Fruit fly (Drosophila melanogaster): ENCODE data around the gene lost.
A peak's percentile ranks its signal among the peaks of the same experiment; 100 is the strongest.

The lost gene

dm6 chr3R:4453213-4453956 is 50.5 kb downstream of the lost start (continued):
- TF ChIP-seq CG11247 (GFP tag; IDR thresholded peaks at IDR 0.05) (no peak), wek (GFP tag; optimal IDR thresholded peaks at IDR 0.05) (peak; percentile 44), CG14441 (GFP tag; IDR thresholded peaks at IDR 0.05) (no peak), HmgZ (tag; optimal IDR thresholded peaks at IDR 0.05) (peak; percentile 41), CG10267 (tag; optimal IDR thresholded peaks at IDR 0.05) (no peak), so (GFP tag; IDR thresholded peaks at IDR 0.05) (peak; percentile 72; the same call in 2 of the 3 replicates), Aef1 (GFP tag; IDR thresholded peaks at IDR 0.05) (no peak), Lhr (GFP tag; optimal IDR thresholded peaks at IDR 0.05) (peak; percentile 34), cas (GFP tag; IDR thresholded peaks at IDR 0.05) (0 out of 2 replicates have a peak, but pooled peaks have one; percentile 28), vnd (GFP tag; IDR thresholded peaks at IDR 0.05; ENCODE audit: partially characterized antibody) (no peak), onecut (GFP tag; IDR thresholded peaks at IDR 0.05) (peak; percentile 34), fd96Cb (tag; optimal IDR thresholded peaks at IDR 0.05) (no peak), Dbx (GFP tag; IDR thresholded peaks at IDR 0.05) (peak; percentile 59; the same call in 2 of the 3 replicates), CG2120 (GFP tag; optimal IDR thresholded peaks at IDR 0.05) (peak; percentile 7), CG7556 (GFP tag; optimal IDR thresholded peaks at IDR 0.05) (no peak), CG17612 (GFP tag; IDR thresholded peaks at IDR 0.05) (no peak), CG42726 (GFP tag; IDR thresholded peaks at IDR 0.05; ENCODE audit: partially characterized antibody) (peak; percentile 59; the same call in 1 of the 2 replicates), ab (GFP tag; optimal IDR thresholded peaks at IDR 0.05) (no peak), CG5180 (GFP tag; optimal IDR thresholded peaks at IDR 0.05) (peak; percentile 96), Atf6 (GFP tag; IDR thresholded peaks at IDR 0.05) (peak; percentile 27; the same call in 1 of the 2 replicates), psq (GFP tag; optimal IDR thresholded peaks at IDR 0.05) (no peak), CG15514 (GFP tag; optimal IDR thresholded peaks at IDR 0.05) (peak; percentile 34), chinmo (GFP tag; IDR thresholded peaks at IDR 0.05; ENCODE audit: partially characterized antibody) (0 out of 4 replicates have a peak, but pooled peaks have one; percentile 79), HHEX (GFP tag; optimal IDR thresholded peaks at IDR 0.05) (no peak), mam (GFP tag; optimal IDR thresholded peaks at IDR 0.05) (no peak), CG2889 (GFP tag; IDR thresholded peaks at IDR 0.05) (no peak), CG17568 (GFP tag; optimal IDR thresholded peaks at IDR 0.05) (peak; percentile 66), bowl (GFP tag; IDR thresholded peaks at IDR 0.05) (0 out of 2 replicates have a peak, but pooled peaks have one; percentile 46), CG33213 (GFP tag; optimal IDR thresholded peaks at IDR 0.05) (no peak), zf30C (GFP tag; optimal IDR thresholded peaks at IDR 0.05) (no peak), CG10274 (GFP tag; optimal IDR thresholded peaks at IDR 0.05) (no peak), slbo (GFP tag; IDR thresholded peaks at IDR 0.05) (no peak), salm (tag; optimal IDR thresholded peaks at IDR 0.05) (no peak), croc (GFP tag; conservative IDR thresholded peaks at IDR 0.05) (no peak), tll (GFP tag; optimal IDR thresholded peaks at IDR 0.05) (peak in 1 of 2 experiments; percentile 19), gt (GFP tag; IDR thresholded peaks at IDR 0.05) (peak; percentile 21; the same call in 1 of the 2 replicates), Antp (GFP tag; optimal IDR thresholded peaks at IDR 0.05) (no peak), otp (GFP tag; IDR thresholded peaks at IDR 0.05) (peak; percentile 30; the same call in 1 of the 3 replicates), CG11504 (tag; optimal IDR thresholded peaks at IDR 0.05) (peak; percentile 86), dpn (GFP tag; optimal IDR thresholded peaks at IDR 0.05) (no peak), esg (GFP tag; conservative IDR thresholded peaks at IDR 0.05) (no peak), gem (tag; optimal IDR thresholded peaks at IDR 0.05) (no peak), CG12071 (GFP tag; optimal IDR thresholded peaks at IDR 0.05) (peak; percentile 35), fd64A (GFP tag; optimal IDR thresholded peaks at IDR 0.05) (peak; percentile 7), C15 (GFP tag; IDR thresholded peaks at IDR 0.05) (no peak; the same call in 2 of the 3 replicates), Ravus (GFP tag; IDR thresholded peaks at IDR 0.05) (no peak), lilli (GFP tag; optimal IDR thresholded peaks at IDR 0.05) (peak; percentile 9), run (tag; optimal IDR thresholded peaks at IDR 0.05) (no peak), CG10209 (GFP tag; optimal IDR thresholded peaks at IDR 0.05) (no peak)

Data from whole organism, embryonic.